Worm (Caenorhabditis elegans) whole organism, young adult: ENCODE data around the gene F10G7.10.

Experiments
- C17E4.6 ChIP-seq: fragments of 200-800 bp; sonication (Bioruptor generic); IDR thresholded peaks from 2 replicates; pipeline ENCODE4 v1.3.6; 2022; ENCODE audit warnings: missing genetic modification reagents, missing genetic modification characterization, missing compliant biosample characterization
- F23B12.7 ChIP-seq: sonication (generic microtip); optimal IDR thresholded peaks from 2 replicates; lab custom pipeline; 2017; ENCODE audit warnings: missing genetic modification characterization, mild to moderate bottlenecking, missing compliant biosample characterization, antibody characterized with exemption, moderate library complexity; ENCODE audit not compliant: insufficient read depth
- F37B4.10 ChIP-seq: fragments of 200-800 bp; sonication (Bioruptor generic); IDR thresholded peaks from 2 replicates; pipeline ENCODE4 v1.3.6; 2022; ENCODE audit warnings: missing genetic modification characterization, missing compliant biosample characterization
- F52B5.7 ChIP-seq: sonication (generic microtip); optimal IDR thresholded peaks from 2 replicates; lab custom pipeline; 2016; ENCODE audit warnings: mild to moderate bottlenecking, missing genetic modification characterization, missing compliant biosample characterization
- F55B11.4 ChIP-seq: sonication (generic microtip); optimal IDR thresholded peaks from 2 replicates; lab custom pipeline; 2016; ENCODE audit warnings: missing compliant biosample characterization, missing genetic modification characterization, borderline replicate concordance; ENCODE audit not compliant: insufficient read depth
- F57A8.1 ChIP-seq: fragments of 200-800 bp; sonication (Bioruptor generic); optimal IDR thresholded peaks from 2 replicates; lab custom pipeline; 2018; ENCODE audit warnings: mild to moderate bottlenecking, missing genetic modification characterization, moderate library complexity, missing compliant biosample characterization
- Y67H2A.10 ChIP-seq: fragments of 200-800 bp; sonication (Bioruptor generic); conservative IDR thresholded peaks from 2 replicates; pipeline ENCODE4 v1.3.6; 2022; ENCODE audit warnings: missing genetic modification reagents, missing genetic modification characterization, missing compliant biosample characterization
- aptf-2 ChIP-seq: fragments of 200-800 bp; sonication (Bioruptor generic); conservative IDR thresholded peaks from 2 replicates; pipeline ENCODE4 v1.3.6; 2022; ENCODE audit warnings: missing genetic modification reagents, missing genetic modification characterization, missing compliant biosample characterization
- attf-3 ChIP-seq: fragments of 200-800 bp; sonication (Bioruptor generic); conservative IDR thresholded peaks from 2 replicates; pipeline ENCODE4 v1.3.6; 2022; ENCODE audit warnings: missing genetic modification reagents, missing genetic modification characterization, missing compliant biosample characterization
- attf-5 ChIP-seq: fragments of 200-800 bp; sonication (Bioruptor generic); optimal IDR thresholded peaks from 2 replicates; lab custom pipeline; 2018; ENCODE audit warnings: mild to moderate bottlenecking, missing genetic modification characterization, missing compliant biosample characterization
- ccch-3 ChIP-seq: fragments of 200-800 bp; sonication (Bioruptor generic); optimal IDR thresholded peaks from 2 replicates; lab custom pipeline; 2018; ENCODE audit warnings: mild to moderate bottlenecking, missing genetic modification characterization, missing compliant biosample characterization
- cebp-2 ChIP-seq: fragments of 200-800 bp; sonication (Bioruptor generic); IDR thresholded peaks from 2 replicates; pipeline ENCODE4 v1.3.6; 2022; ENCODE audit warnings: missing genetic modification characterization, missing compliant biosample characterization
- ceh-100 ChIP-seq: fragments of 200-800 bp; sonication (Bioruptor generic); IDR thresholded peaks from 2 replicates; pipeline ENCODE4 v1.3.6; 2022; ENCODE audit warnings: missing genetic modification reagents, missing genetic modification characterization, missing compliant biosample characterization
- ceh-27 ChIP-seq: fragments of 200-800 bp; sonication (Bioruptor generic); optimal IDR thresholded peaks from 2 replicates; lab custom pipeline; 2018; ENCODE audit warnings: mild to moderate bottlenecking, missing genetic modification characterization, moderate library complexity, missing compliant biosample characterization
- ceh-40 ChIP-seq: fragments of 200-800 bp; sonication (Bioruptor generic); IDR thresholded peaks from 2 replicates; pipeline ENCODE4 v1.3.6; 2022; ENCODE audit warnings: missing genetic modification characterization, missing compliant biosample characterization
- chd-7 ChIP-seq: sonication (generic microtip); optimal IDR thresholded peaks from 2 replicates; lab custom pipeline; 2016; ENCODE audit warnings: mild to moderate bottlenecking, missing genetic modification characterization, moderate library complexity, missing compliant biosample characterization
- dox-1 ChIP-seq: fragments of 200-800 bp; sonication (Bioruptor generic); IDR thresholded peaks from 2 replicates; pipeline ENCODE4 v1.3.6; 2022; ENCODE audit warnings: missing genetic modification reagents, missing genetic modification characterization, missing compliant biosample characterization
- dpl-1 ChIP-seq: fragments of 150-350 bp; optimal IDR thresholded peaks from 2 replicates; lab custom pipeline; 2014; ENCODE audit warnings: missing biosample characterization, missing genetic modification reagents, missing genetic modification characterization
- efl-1 ChIP-seq: fragments of 150-350 bp; optimal IDR thresholded peaks from 2 replicates; lab custom pipeline; 2014; ENCODE audit warnings: missing biosample characterization, missing genetic modification reagents, missing genetic modification characterization
- egl-18 ChIP-seq: fragments of 200-800 bp; sonication (Bioruptor generic); IDR thresholded peaks from 2 replicates; pipeline ENCODE4 v1.3.6; 2022; ENCODE audit warnings: missing genetic modification reagents, missing genetic modification characterization, missing compliant biosample characterization
- gei-17 ChIP-seq: fragments of 200-800 bp; sonication (Bioruptor generic); optimal IDR thresholded peaks from 2 replicates; lab custom pipeline; 2018; ENCODE audit warnings: mild to moderate bottlenecking, missing genetic modification characterization, missing compliant biosample characterization
- lin-40 ChIP-seq: sonication (generic microtip); optimal IDR thresholded peaks from 2 replicates; lab custom pipeline; 2016; ENCODE audit warnings: missing genetic modification characterization, mild to moderate bottlenecking, missing compliant biosample characterization, missing genotype, missing genetic modification reagents
- lir-1 ChIP-seq: fragments of 200-800 bp; sonication (Bioruptor generic); conservative IDR thresholded peaks from 2 replicates; pipeline ENCODE4 v1.3.6; 2022; ENCODE audit warnings: missing genetic modification reagents, missing genetic modification characterization, missing compliant biosample characterization
- lsl-1 ChIP-seq: fragments of 200-800 bp; sonication (Bioruptor generic); optimal IDR thresholded peaks from 2 replicates; lab custom pipeline; 2018; ENCODE audit warnings: mild to moderate bottlenecking, missing genetic modification characterization, moderate library complexity, missing compliant biosample characterization
- madf-10 ChIP-seq: sonication (generic microtip); optimal IDR thresholded peaks from 2 replicates; lab custom pipeline; 2016; ENCODE audit warnings: mild to moderate bottlenecking, missing genetic modification characterization, missing compliant biosample characterization
- madf-6 ChIP-seq: fragments of 200-800 bp; sonication (Bioruptor generic); IDR thresholded peaks from 2 replicates; pipeline ENCODE4 v1.3.6; 2022; ENCODE audit warnings: missing genetic modification reagents, missing genetic modification characterization, missing compliant biosample characterization
- mel-28 ChIP-seq: sonication (generic microtip); optimal IDR thresholded peaks from 2 replicates; lab custom pipeline; 2016; ENCODE audit warnings: borderline replicate concordance, mild to moderate bottlenecking, missing genetic modification characterization, missing compliant biosample characterization
- nhr-80 ChIP-seq: sonication (generic microtip); optimal IDR thresholded peaks from 2 replicates; lab custom pipeline; 2016; ENCODE audit warnings: missing genetic modification characterization, missing compliant biosample characterization
- nhr-90 ChIP-seq: sonication (generic microtip); optimal IDR thresholded peaks from 2 replicates; lab custom pipeline; 2016; ENCODE audit warnings: missing genotype, mild to moderate bottlenecking, missing genetic modification characterization, missing compliant biosample characterization
- sea-2 ChIP-seq: fragments of 200-800 bp; sonication (Bioruptor generic); IDR thresholded peaks from 2 replicates; pipeline ENCODE4 v1.3.6; 2022; ENCODE audit warnings: missing genetic modification characterization, missing compliant biosample characterization
- snpc-1.1 ChIP-seq: sonication (generic microtip); optimal IDR thresholded peaks from 2 replicates; lab custom pipeline; 2017; ENCODE audit warnings: missing genetic modification characterization, mild to moderate bottlenecking, missing compliant biosample characterization, antibody characterized with exemption, moderate library complexity, missing genotype, missing genetic modification reagents; ENCODE audit not compliant: insufficient read depth
- somi-1 ChIP-seq: fragments of 200-800 bp; sonication (Bioruptor generic); optimal IDR thresholded peaks from 2 replicates; lab custom pipeline; 2018; ENCODE audit warnings: mild to moderate bottlenecking, missing genetic modification characterization, missing compliant biosample characterization
- xnd-1 ChIP-seq: sonication (generic microtip); optimal IDR thresholded peaks from 2 replicates; lab custom pipeline; 2016; ENCODE audit warnings: missing genotype, missing genetic modification reagents, missing genetic modification characterization, missing compliant biosample characterization
- zfh-2 ChIP-seq: fragments of 200-800 bp; sonication (Bioruptor generic); conservative IDR thresholded peaks from 2 replicates; pipeline ENCODE4 v1.3.6; 2022; ENCODE audit warnings: missing genetic modification reagents, missing genetic modification characterization, missing compliant biosample characterization
- ztf-25 ChIP-seq: fragments of 200-800 bp; sonication (Bioruptor generic); IDR thresholded peaks from 2 replicates; pipeline ENCODE4 v1.3.6; 2022; ENCODE audit warnings: missing genetic modification reagents, missing genetic modification characterization, missing compliant biosample characterization
- ztf-26 ChIP-seq: sonication (generic microtip); optimal IDR thresholded peaks from 2 replicates; lab custom pipeline; 2017; ENCODE audit warnings: missing genetic modification characterization, missing compliant biosample characterization
- ztf-28 ChIP-seq: fragments of 200-800 bp; sonication (Bioruptor generic); IDR thresholded peaks from 2 replicates; pipeline ENCODE4 v1.3.6; 2022; ENCODE audit warnings: missing genetic modification reagents, missing genetic modification characterization, missing compliant biosample characterization
- ztf-6 ChIP-seq: fragments of 200-800 bp; sonication (Bioruptor generic); IDR thresholded peaks from 2 replicates; pipeline ENCODE4 v1.3.6; 2022; ENCODE audit warnings: missing genetic modification reagents, missing genetic modification characterization, missing compliant biosample characterization

The F10G7.10 gene

ce11 chrII:4755654-4756053 lies 29.6 kb upstream of the F10G7.10 start:
- TF ChIP-seq somi-1 (no peak), cebp-2 (GFP tag; lab: Robert Waterston, UW) (no peak), lin-40 (tag; lab: Kevin White, UChicago) (no peak), attf-3 (GFP tag; lab: Robert Waterston, UW) (peak; percentile 74), lsl-1 (peak; percentile 6), mel-28 (tag; lab: Kevin White, UChicago) (no peak), dox-1 (GFP tag; lab: Robert Waterston, UW) (no peak), ztf-6 (GFP tag; lab: Robert Waterston, UW) (no peak), attf-5 (GFP tag; lab: Kevin White, UChicago) (no peak), sea-2 (GFP tag; lab: Robert Waterston, UW) (no peak), nhr-80 (no peak), chd-7 (tag; lab: Kevin White, UChicago) (no peak), C17E4.6 (GFP tag; lab: Robert Waterston, UW) (no peak)

ce11 chrII:4753133-4753532 lies 27.1 kb upstream of the F10G7.10 start, which contains the start of gene C27D9.1:
C27D9.1 (plus strand) TSS chrII:4753413.
- TF ChIP-seq F23B12.7: no peak
- no peak for TF ChIP-seq dpl-1
- no peak for TF ChIP-seq ceh-27 (GFP tag; lab: Kevin White, UChicago)
- TF ChIP-seq attf-5 (GFP tag; lab: Kevin White, UChicago): no peak
- no peak for TF ChIP-seq F57A8.1
- peak; percentile 74 for TF ChIP-seq madf-6 (GFP tag; lab: Robert Waterston, UW)
- TF ChIP-seq Y67H2A.10: no peak
- no peak for TF ChIP-seq egl-18 (GFP tag; lab: Robert Waterston, UW)
- peak; percentile 2 for TF ChIP-seq lsl-1
- TF ChIP-seq madf-10 (tag; lab: Kevin White, UChicago): no peak
- TF ChIP-seq chd-7 (tag; lab: Kevin White, UChicago): no peak
- TF ChIP-seq ztf-26: no peak
- TF ChIP-seq efl-1 (GFP tag; lab: Kevin White, UChicago): peak; percentile 54
- TF ChIP-seq somi-1: no peak
- no peak for TF ChIP-seq F52B5.7 (tag; lab: Kevin White, UChicago)
- no peak for TF ChIP-seq nhr-90 (tag; lab: Kevin White, UChicago)
- TF ChIP-seq snpc-1.1: no peak
- TF ChIP-seq F37B4.10: no peak
- no peak for TF ChIP-seq ztf-28 (GFP tag; lab: Robert Waterston, UW)
- no peak for TF ChIP-seq gei-17 (GFP tag; lab: Kevin White, UChicago)
- TF ChIP-seq ztf-25 (GFP tag; lab: Robert Waterston, UW): no peak
- no peak for TF ChIP-seq ceh-40 (GFP tag; lab: Robert Waterston, UW)
- no peak for TF ChIP-seq lir-1
- no peak for TF ChIP-seq aptf-2 (GFP tag; lab: Robert Waterston, UW)
- TF ChIP-seq C17E4.6 (GFP tag; lab: Robert Waterston, UW): no peak
- no peak for TF ChIP-seq ceh-100 (GFP tag; lab: Robert Waterston, UW)
- no peak for TF ChIP-seq zfh-2 (GFP tag; lab: Robert Waterston, UW)
- TF ChIP-seq ccch-3: no peak
- no peak for TF ChIP-seq F55B11.4 (tag; lab: Kevin White, UChicago)
- peak; percentile 33 for TF ChIP-seq xnd-1 (tag; lab: Kevin White, UChicago)
